Fruit fly (Drosophila melanogaster) whole organism: ENCODE data around the gene CG3397.

Experiments used
- CG8478 ChIP-seq: fragments of >200 bp; optimal IDR thresholded peaks from 2 replicates; lab custom pipeline; 2018; ENCODE audit warnings: inconsistent platforms
- Dll ChIP-seq: fragments of >200 bp; optimal IDR thresholded peaks from 2 replicates; lab custom pipeline; 2017
- EcR ChIP-seq, 2 experiments: fragments of >200 bp; optimal IDR thresholded peaks; 2 replicates each; lab custom pipeline; 2017; ENCODE audit warnings: missing biosample characterization in 2 of 2, missing genetic modification characterization in 2 of 2, missing genetic modification reagents in 2 of 2
- pan ChIP-seq: fragments of >200 bp; optimal IDR thresholded peaks from 2 replicates; lab custom pipeline; 2017
- psq ChIP-seq: fragments of >200 bp; optimal IDR thresholded peaks from 2 replicates; lab custom pipeline; 2017
- usp ChIP-seq: fragments of >200 bp; optimal IDR thresholded peaks from 2 replicates; lab custom pipeline; 2017; ENCODE audit warnings: missing biosample characterization, missing genetic modification characterization, mixed read lengths

CG3397 gene

dm6 chr3R:11984441-11984840 is at the start of gene CG3397:
Gene CG3397 (minus strand): TSS chr3R:11984541.
- no peak for TF ChIP-seq pan
- TF ChIP-seq Dll (lab: Kevin White, UChicago) = no peak
- no peak for TF ChIP-seq psq
- no peak for TF ChIP-seq CG8478
- no peak for TF ChIP-seq EcR (GFP tag; optimal IDR thresholded peaks at IDR 0.05; lab: Kevin White, UChicago)
- no peak for TF ChIP-seq usp (GFP tag; lab: Kevin White, UChicago)

dm6 chr3R:12032842-12033241 is 48.5 kb upstream of the CG3397 start, which contains the start of gene ssp5:
Gene ssp5 (plus strand): TSS chr3R:12033142.
- TF ChIP-seq CG8478 = no peak
- TF ChIP-seq pan = no peak
- TF ChIP-seq Dll (lab: Kevin White, UChicago) = no peak
- no peak for TF ChIP-seq EcR (GFP tag; optimal IDR thresholded peaks at IDR 0.05; lab: Kevin White, UChicago)
- TF ChIP-seq psq = no peak

- no peak for TF ChIP-seq pan
- TF ChIP-seq Dll (lab: Kevin White, UChicago) = no peak
- no peak for TF ChIP-seq CG8478
- TF ChIP-seq usp (GFP tag; lab: Kevin White, UChicago) = no peak
- TF ChIP-seq EcR (GFP tag; optimal IDR thresholded peaks at IDR 0.05; lab: Kevin White, UChicago) = no peak
- TF ChIP-seq psq = no peak
Measured at dm6 chr3R:12031657-12032056, 47.3 kb upstream of the CG3397 start, which contains the start of the genes CG31358, CG42504 and CG42505. Gene CG31358 (minus strand): TSS chr3R:12031757. Gene CG42504 (minus strand): TSS chr3R:12031757. Gene CG42505 (minus strand): TSS chr3R:12031757.

DNA sequence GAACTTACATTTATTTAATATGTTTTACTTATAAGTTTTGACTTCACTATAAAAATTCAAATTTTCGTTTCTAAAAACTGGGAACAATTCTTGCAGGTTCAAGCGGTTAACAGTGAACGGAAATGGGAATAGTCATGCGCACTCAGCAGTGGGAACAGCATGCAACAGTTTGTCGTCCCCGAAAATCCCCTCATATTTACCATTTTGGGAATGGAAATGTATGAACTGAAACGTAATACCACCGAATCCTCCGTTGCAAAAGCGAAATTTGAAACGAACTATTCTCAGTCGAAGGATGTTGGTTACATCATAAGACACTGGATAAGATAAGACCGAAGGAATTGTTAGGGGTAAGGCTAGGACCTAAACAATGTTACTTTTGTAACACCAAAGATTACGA is 36.6 kb upstream of the CG3397 start:
- TF ChIP-seq usp (GFP tag; lab: Kevin White, UChicago) (no peak), EcR (GFP tag; optimal IDR thresholded peaks at IDR 0.05; lab: Kevin White, UChicago) (no peak), pan (no peak), CG8478 (no peak), Dll (lab: Kevin White, UChicago) (no peak), psq (no peak)

DNA sequence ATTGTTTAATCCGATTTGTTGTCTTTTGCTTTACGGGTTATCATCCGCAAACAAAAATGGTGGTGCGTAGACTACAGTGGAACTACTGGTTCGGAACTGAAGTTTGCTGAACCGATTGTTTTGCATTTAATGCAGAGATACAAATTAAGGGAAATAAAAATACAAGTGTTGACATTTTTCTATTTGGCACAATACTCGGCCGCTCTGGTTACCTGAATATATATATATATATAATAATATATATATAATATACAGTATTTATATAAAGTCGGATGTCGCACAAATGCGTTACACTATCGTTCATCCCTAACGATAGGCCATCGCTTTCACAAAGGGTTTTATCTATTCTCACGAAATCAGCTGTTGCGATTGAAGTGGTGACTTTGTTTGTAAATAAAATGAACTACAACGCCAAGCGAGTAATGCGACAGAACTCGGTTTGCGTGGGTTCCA is 32.5 kb upstream of the CG3397 start, which contains the start of the genes DCAF12 and Spt3:
DCAF12 (minus strand) TSS at position 204 of the 453 bp plus-strand sequence.
Spt3 (plus strand) TSS at position 329 of the 453 bp plus-strand sequence.
- TF ChIP-seq Dll (lab: Kevin White, UChicago) (no peak), EcR (GFP tag; optimal IDR thresholded peaks at IDR 0.05; lab: Kevin White, UChicago) (no peak), pan (no peak), usp (GFP tag; lab: Kevin White, UChicago) (no peak), psq (no peak), CG8478 (no peak)

dm6 chr3R:12010202-12010824 is 26.0 kb upstream of the CG3397 start, which contains the start of the genes KLHL18 and GCC185:
Gene KLHL18 (minus strand): TSS chr3R:12010434.
Gene GCC185 (plus strand): TSS chr3R:12010772.
- no peak for TF ChIP-seq Dll (lab: Kevin White, UChicago)
- TF ChIP-seq EcR (GFP tag; optimal IDR thresholded peaks at IDR 0.05; lab: Kevin White, UChicago) = no peak
- no peak for TF ChIP-seq psq
- no peak for TF ChIP-seq CG8478
- TF ChIP-seq usp (GFP tag; lab: Kevin White, UChicago) = no peak
- no peak for TF ChIP-seq pan

dm6 chr3R:12006417-12006816 is 22.1 kb upstream of the CG3397 start:
- no peak for TF ChIP-seq Dll (lab: Kevin White, UChicago)
- TF ChIP-seq EcR (GFP tag; optimal IDR thresholded peaks at IDR 0.05; lab: Kevin White, UChicago) = no peak
- TF ChIP-seq pan = no peak
- TF ChIP-seq usp (GFP tag; lab: Kevin White, UChicago) = no peak
- no peak for TF ChIP-seq psq
- no peak for TF ChIP-seq CG8478

DNA sequence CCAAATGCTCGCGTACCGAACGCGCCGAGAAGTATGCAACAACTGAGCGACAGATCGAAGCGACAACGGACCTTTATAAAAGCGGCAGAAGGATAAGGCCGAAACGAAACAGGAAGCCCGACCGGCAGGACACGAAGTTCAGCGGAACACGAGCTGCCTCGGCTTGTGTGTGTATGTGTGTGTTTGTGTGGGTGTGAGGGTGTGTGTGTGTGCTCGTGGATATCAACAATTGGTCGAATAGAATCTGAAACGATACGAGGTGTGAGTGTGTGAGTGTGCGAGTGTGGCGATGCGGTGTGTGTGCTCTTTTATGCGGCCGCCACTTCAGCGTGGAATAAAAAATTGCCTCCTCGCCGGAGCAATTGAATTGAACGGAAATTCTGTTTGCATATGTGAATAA is 21.1 kb upstream of the CG3397 start, which contains the start of gene Tk:
Tk (minus strand) TSS at position 57 of the 400 bp plus-strand sequence.
- no peak for TF ChIP-seq EcR (GFP tag; optimal IDR thresholded peaks at IDR 0.05; lab: Kevin White, UChicago)
- no peak for TF ChIP-seq CG8478
- TF ChIP-seq usp (GFP tag; lab: Kevin White, UChicago) = no peak
- no peak for TF ChIP-seq psq
- no peak for TF ChIP-seq Dll (lab: Kevin White, UChicago)

DNA sequence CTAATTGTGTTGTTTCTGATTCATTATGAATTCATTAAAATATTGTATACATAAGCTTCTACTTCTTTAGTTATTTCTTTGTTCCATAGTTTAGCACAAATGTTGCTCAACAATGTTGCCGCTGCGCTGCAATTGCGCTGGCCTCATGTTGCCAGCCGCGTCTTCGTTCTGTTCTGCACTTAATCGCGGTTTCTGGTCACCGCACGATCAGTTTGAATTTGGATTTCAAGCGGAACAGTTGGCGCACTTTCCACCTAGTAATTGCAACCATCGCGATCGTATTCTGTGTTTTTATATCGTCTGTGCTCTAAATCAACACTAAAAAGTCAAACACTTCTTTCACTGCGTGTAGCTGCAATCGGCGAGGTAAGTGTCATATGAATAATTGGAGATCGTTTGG is 14.7 kb upstream of the CG3397 start, which contains the start of gene Ect3:
Ect3 (plus strand) TSS at position 205 of the 400 bp plus-strand sequence.
- TF ChIP-seq EcR (GFP tag; optimal IDR thresholded peaks at IDR 0.05; lab: Kevin White, UChicago) = no peak

DNA sequence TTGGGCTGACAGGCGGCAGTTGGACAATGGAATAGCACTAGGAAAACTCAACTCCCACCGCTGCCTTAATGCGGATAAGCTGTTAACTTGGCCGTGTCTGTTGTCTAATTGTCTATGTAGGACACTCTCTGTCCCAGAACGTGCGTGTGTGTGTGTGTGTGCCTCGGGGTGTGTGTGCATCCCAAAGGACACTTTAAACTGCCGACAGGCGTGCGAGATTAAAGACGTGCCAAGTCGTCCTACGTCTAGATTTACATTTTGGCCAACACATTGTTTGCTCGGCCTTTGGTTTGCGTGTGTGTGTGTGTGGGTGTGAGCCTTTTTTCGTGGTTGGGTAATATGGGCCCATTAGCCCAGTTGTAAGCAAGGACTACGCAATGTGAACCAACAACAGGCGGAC is 13.8 kb upstream of the CG3397 start:
- TF ChIP-seq psq (no peak), pan (no peak), CG8478 (no peak), Dll (lab: Kevin White, UChicago) (no peak), EcR (GFP tag; optimal IDR thresholded peaks at IDR 0.05; lab: Kevin White, UChicago) (no peak), usp (GFP tag; lab: Kevin White, UChicago) (no peak)

- no peak for TF ChIP-seq pan
- TF ChIP-seq Dll (lab: Kevin White, UChicago) = no peak
- no peak for TF ChIP-seq psq
- no peak for TF ChIP-seq CG8478
- TF ChIP-seq usp (GFP tag; lab: Kevin White, UChicago) = no peak
- no peak for TF ChIP-seq EcR (GFP tag; optimal IDR thresholded peaks at IDR 0.05; lab: Kevin White, UChicago)
Measured at dm6 chr3R:11992934-11993670, 8.8 kb upstream of the CG3397 start, which contains the start of gene mfas. Gene mfas (minus strand): TSS chr3R:11993315.

- TF ChIP-seq usp (GFP tag; lab: Kevin White, UChicago) (no peak), pan (no peak), psq (no peak)
Measured at dm6 chr3R:11991538-11992164, 7.3 kb upstream of the CG3397 start.
